Fruit fly (Drosophila melanogaster) whole organism, prepupa: Measurements from ENCODE around the gene Prx5.
A peak's percentile ranks its signal among the peaks of the same experiment; 100 is the strongest.

Experiments
- Blimp-1 ChIP-seq: fragments of 200-800 bp; sonication (Bioruptor generic); optimal IDR thresholded peaks from 3 replicates; lab custom pipeline; 2017; ENCODE audit warnings: missing biosample characterization, missing genetic modification characterization, mild to moderate bottlenecking, moderate library complexity, missing genetic modification reagents
- CG10631 ChIP-seq: fragments of 200-800 bp; sonication (Bioruptor generic); optimal IDR thresholded peaks from 2 replicates; lab custom pipeline; 2016; ENCODE audit warnings: missing biosample characterization, missing genetic modification characterization
- CG11294 ChIP-seq: fragments of 200-800 bp; sonication (Bioruptor generic); IDR thresholded peaks from 2 replicates; pipeline ENCODE4 v1.3.6; 2022; ENCODE audit warnings: missing biosample characterization, missing genetic modification characterization
- CG11762 ChIP-seq: fragments of 200-800 bp; sonication (Bioruptor generic); optimal IDR thresholded peaks from 3 replicates; lab custom pipeline; 2016; ENCODE audit warnings: missing biosample characterization, missing genetic modification characterization; ENCODE audit not compliant: insufficient read depth
- CG15336 ChIP-seq: fragments of 200-800 bp; sonication (Bioruptor generic); IDR thresholded peaks from 2 replicates; pipeline ENCODE4 v1.3.6; 2022; ENCODE audit warnings: missing biosample characterization, missing genetic modification characterization
- CG3032 ChIP-seq: fragments of 200-800 bp; optimal IDR thresholded peaks from 2 replicates; lab custom pipeline; 2019; ENCODE audit warnings: missing biosample characterization, mild to moderate bottlenecking, missing genetic modification characterization, moderate library complexity
- CG31627 ChIP-seq: fragments of 200-800 bp; sonication (Bioruptor generic); optimal IDR thresholded peaks from 3 replicates; lab custom pipeline; 2016; ENCODE audit warnings: missing biosample characterization, missing genetic modification characterization
- CG32006 ChIP-seq: fragments of 200-800 bp; sonication (Bioruptor generic); optimal IDR thresholded peaks from 3 replicates; lab custom pipeline; 2017; ENCODE audit warnings: missing biosample characterization, mild to moderate bottlenecking, missing genetic modification characterization
- CG34406 ChIP-seq: fragments of 200-800 bp; sonication (Bioruptor generic); optimal IDR thresholded peaks from 3 replicates; lab custom pipeline; 2016; ENCODE audit warnings: missing biosample characterization, missing genetic modification characterization
- CG4318 ChIP-seq: fragments of 200-800 bp; sonication (Bioruptor generic); optimal IDR thresholded peaks from 3 replicates; lab custom pipeline; 2017; ENCODE audit warnings: missing biosample characterization, mild to moderate bottlenecking, missing genetic modification characterization
- CG6163 ChIP-seq: fragments of 200-800 bp; sonication (Bioruptor generic); IDR thresholded peaks from 3 replicates; pipeline ENCODE4 v1.3.6; 2022; ENCODE audit warnings: missing biosample characterization, missing genetic modification characterization
- CG6276 ChIP-seq: fragments of 200-800 bp; sonication (Bioruptor generic); optimal IDR thresholded peaks from 2 replicates; lab custom pipeline; 2017; ENCODE audit warnings: missing biosample characterization, mild to moderate bottlenecking, missing genetic modification characterization
- CG6854 ChIP-seq: fragments of 200-800 bp; sonication (Bioruptor generic); optimal IDR thresholded peaks from 2 replicates; lab custom pipeline; 2017; ENCODE audit warnings: missing biosample characterization, mild to moderate bottlenecking, missing genetic modification characterization
- CG7368 ChIP-seq: fragments of 200-800 bp; sonication (Bioruptor generic); optimal IDR thresholded peaks from 3 replicates; lab custom pipeline; 2016; ENCODE audit warnings: missing biosample characterization, missing genetic modification characterization
- CG8119 ChIP-seq: fragments of 200-800 bp; sonication (Bioruptor generic); IDR thresholded peaks from 3 replicates; pipeline ENCODE4 v1.3.6; 2022; ENCODE audit warnings: missing biosample characterization, missing genetic modification characterization
- CG8319 ChIP-seq: fragments of 200-800 bp; sonication (Bioruptor generic); optimal IDR thresholded peaks from 3 replicates; lab custom pipeline; 2016; ENCODE audit warnings: missing biosample characterization, missing genetic modification characterization
- CG8632 ChIP-seq: fragments of 200-800 bp; sonication (Bioruptor generic); optimal IDR thresholded peaks from 3 replicates; lab custom pipeline; 2016; ENCODE audit warnings: missing biosample characterization, missing genetic modification characterization
- Eip75B ChIP-seq: fragments of 200-800 bp; sonication (Bioruptor generic); optimal IDR thresholded peaks from 3 replicates; lab custom pipeline; 2016; ENCODE audit warnings: missing biosample characterization, missing genetic modification characterization
- Eip93F ChIP-seq: fragments of 200-800 bp; sonication (Bioruptor generic); optimal IDR thresholded peaks from 2 replicates; lab custom pipeline; 2016; ENCODE audit warnings: missing biosample characterization, mild to moderate bottlenecking, missing genetic modification characterization
- Ets21C ChIP-seq: fragments of 200-800 bp; sonication (Bioruptor generic); optimal IDR thresholded peaks from 3 replicates; lab custom pipeline; 2016; ENCODE audit warnings: missing biosample characterization, missing genetic modification characterization
- Hr38 ChIP-seq: sonication (Bioruptor generic); optimal IDR thresholded peaks from 2 replicates; lab custom pipeline; 2016; ENCODE audit warnings: missing biosample characterization, missing genetic modification characterization
- Hr39 ChIP-seq: fragments of 200-800 bp; sonication (Bioruptor generic); optimal IDR thresholded peaks from 2 replicates; lab custom pipeline; 2016; ENCODE audit warnings: missing biosample characterization, missing genetic modification characterization
- Hr4 ChIP-seq: fragments of 200-800 bp; sonication (Bioruptor generic); optimal IDR thresholded peaks from 3 replicates; lab custom pipeline; 2016; ENCODE audit warnings: missing biosample characterization, missing genetic modification characterization
- Met ChIP-seq: fragments of 200-800 bp; sonication (Bioruptor generic); optimal IDR thresholded peaks from 3 replicates; lab custom pipeline; 2016; ENCODE audit warnings: missing biosample characterization, missing genetic modification characterization
- Smox ChIP-seq: fragments of 200-800 bp; sonication (Bioruptor generic); optimal IDR thresholded peaks from 3 replicates; lab custom pipeline; 2016; ENCODE audit warnings: missing biosample characterization, missing genetic modification characterization
- Sox102F ChIP-seq: fragments of 200-800 bp; sonication (Bioruptor generic); optimal IDR thresholded peaks from 2 replicates; lab custom pipeline; 2016; ENCODE audit warnings: missing biosample characterization, mild to moderate bottlenecking, missing genetic modification characterization
- Sox14 ChIP-seq: fragments of 200-800 bp; sonication (Bioruptor generic); optimal IDR thresholded peaks from 3 replicates; lab custom pipeline; 2016; ENCODE audit warnings: missing biosample characterization, missing genetic modification characterization
- Sox15 ChIP-seq: fragments of 200-800 bp; sonication (Bioruptor generic); optimal IDR thresholded peaks from 3 replicates; lab custom pipeline; 2016; ENCODE audit warnings: missing biosample characterization, missing genetic modification characterization
- acj6 ChIP-seq: fragments of 200-800 bp; sonication (Bioruptor generic); optimal IDR thresholded peaks from 3 replicates; lab custom pipeline; 2016; ENCODE audit warnings: missing biosample characterization, missing genetic modification characterization
- cyc ChIP-seq: fragments of 200-800 bp; sonication (Bioruptor generic); optimal IDR thresholded peaks from 3 replicates; lab custom pipeline; 2016; ENCODE audit warnings: missing biosample characterization, missing genetic modification characterization
- dac ChIP-seq: fragments of 200-800 bp; sonication (Bioruptor generic); optimal IDR thresholded peaks from 2 replicates; lab custom pipeline; 2017; ENCODE audit warnings: missing biosample characterization, mild to moderate bottlenecking, missing genetic modification characterization
- dsx ChIP-seq: fragments of 200-800 bp; optimal IDR thresholded peaks from 3 replicates; lab custom pipeline; 2019; ENCODE audit warnings: missing biosample characterization, mild to moderate bottlenecking, missing genetic modification characterization, moderate library complexity; ENCODE audit not compliant: poor library complexity, severe bottlenecking
- eg ChIP-seq: fragments of 200-800 bp; sonication (Bioruptor generic); IDR thresholded peaks from 3 replicates; pipeline ENCODE4 v1.3.6; 2022; ENCODE audit warnings: missing biosample characterization, missing genetic modification characterization
- esn ChIP-seq: fragments of 200-800 bp; sonication (Bioruptor generic); optimal IDR thresholded peaks from 2 replicates; lab custom pipeline; 2016; ENCODE audit warnings: missing biosample characterization, mild to moderate bottlenecking, missing genetic modification characterization, moderate library complexity
- fd85E ChIP-seq: fragments of 200-800 bp; sonication (Bioruptor generic); optimal IDR thresholded peaks from 3 replicates; lab custom pipeline; 2016; ENCODE audit warnings: missing biosample characterization, missing genetic modification characterization
- fkh ChIP-seq: fragments of 200-800 bp; sonication (Bioruptor generic); optimal IDR thresholded peaks from 3 replicates; lab custom pipeline; 2017; ENCODE audit warnings: missing biosample characterization, mild to moderate bottlenecking, missing genetic modification characterization, moderate library complexity
- lz ChIP-seq: fragments of 200-800 bp; sonication (Bioruptor generic); optimal IDR thresholded peaks from 3 replicates; lab custom pipeline; 2016; ENCODE audit warnings: missing biosample characterization, missing genetic modification characterization
- net ChIP-seq: fragments of 200-800 bp; sonication (Bioruptor generic); optimal IDR thresholded peaks from 3 replicates; lab custom pipeline; 2016; ENCODE audit warnings: missing biosample characterization, missing genetic modification characterization
- pdm3 ChIP-seq: fragments of 200-800 bp; sonication (Bioruptor generic); optimal IDR thresholded peaks from 3 replicates; lab custom pipeline; 2016; ENCODE audit warnings: missing biosample characterization, missing genetic modification characterization
- salr ChIP-seq, 2 experiments: fragments of 200-800 bp; sonication (Bioruptor generic); optimal IDR thresholded peaks; 3 replicates each; lab custom pipeline; 2016 to 2018; ENCODE audit warnings: missing biosample characterization in 2 of 2, missing genetic modification characterization in 2 of 2, mild to moderate bottlenecking in 1 of 2
- ss ChIP-seq, 2 experiments: fragments of 200-800 bp; sonication (Bioruptor generic); optimal IDR thresholded peaks; 2 replicates in 1 of 2; 3 replicates in 1 of 2; lab custom pipeline; 2017 to 2018; ENCODE audit warnings: mild to moderate bottlenecking in 2 of 2, missing biosample characterization in 2 of 2, missing genetic modification characterization in 2 of 2, moderate library complexity in 1 of 2
- topi ChIP-seq: fragments of 200-800 bp; sonication (Bioruptor generic); optimal IDR thresholded peaks from 3 replicates; lab custom pipeline; 2016; ENCODE audit warnings: missing biosample characterization, missing genetic modification characterization

Gene Prx5

DNA sequence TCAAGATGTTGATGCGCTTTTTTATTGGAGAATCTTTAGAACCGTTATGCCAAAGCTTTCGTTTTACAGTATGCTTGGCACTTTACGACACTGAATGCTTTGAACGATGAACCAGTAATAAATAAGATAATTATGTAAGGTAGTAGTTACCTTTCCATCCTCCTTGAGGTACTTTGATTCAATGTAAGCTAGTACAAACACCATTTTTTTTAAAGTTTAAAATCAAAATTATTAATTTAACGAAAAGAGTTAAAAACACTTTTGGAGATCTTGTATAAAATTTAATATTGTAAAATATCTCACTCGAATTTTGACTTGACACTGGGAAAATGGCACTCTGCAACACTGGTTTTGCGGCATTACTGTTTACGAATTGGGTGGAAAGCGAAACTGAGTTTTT, 18.3 kb upstream of the Prx5 start, which contains the start of the genes Arp5 and CG7208 (continued):
- TF ChIP-seq topi (GFP tag; lab: Kevin White, UChicago), result peak; percentile 73
- peak; percentile 10 for TF ChIP-seq fd85E (GFP tag; lab: Kevin White, UChicago)
- TF ChIP-seq dsx (GFP tag; lab: Kevin White, UChicago), result no peak
- no peak for TF ChIP-seq Hr4 (GFP tag; lab: Kevin White, UChicago)
- no peak for TF ChIP-seq Sox102F
- TF ChIP-seq Smox (GFP tag; lab: Kevin White, UChicago), result no peak
- TF ChIP-seq esn, result peak; percentile 83
- no peak for TF ChIP-seq Eip75B
- peak; percentile 51 for TF ChIP-seq CG8319 (GFP tag; lab: Kevin White, UChicago)
- TF ChIP-seq CG32006 (GFP tag; lab: Kevin White, UChicago), result no peak
- TF ChIP-seq CG31627 (GFP tag; lab: Kevin White, UChicago), result peak; percentile 71
- no peak for TF ChIP-seq net (GFP tag; lab: Kevin White, UChicago)
- TF ChIP-seq, all 60 proteins: peak for 22

DNA sequence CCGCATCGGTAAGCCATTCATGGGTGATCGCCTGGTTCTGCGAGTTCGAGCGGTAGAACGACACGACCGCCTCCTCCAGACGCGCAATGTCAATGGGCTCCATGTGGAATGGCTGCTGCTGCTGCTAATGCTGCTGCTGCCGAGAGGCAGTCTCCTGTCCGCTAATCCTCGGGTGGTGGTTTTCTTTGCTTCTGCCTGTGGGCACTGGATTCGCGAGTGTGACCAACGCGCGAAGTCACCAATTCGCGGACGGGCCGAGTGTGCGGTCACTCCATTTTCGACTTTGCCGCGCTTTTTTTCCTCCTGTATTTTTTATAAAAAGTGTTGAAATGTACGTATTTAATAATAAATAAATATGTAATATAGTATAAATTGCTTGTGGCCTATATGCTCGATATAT, 16.2 kb upstream of the Prx5 start, which contains the start of gene cdm:
Gene cdm (minus strand): TSS at position 236 of the 400 bp plus-strand sequence.
- TF ChIP-seq Ets21C (GFP tag; lab: Kevin White, UChicago), result no peak
- TF ChIP-seq esn, result peak; percentile 8
- TF ChIP-seq Sox15 (GFP tag; lab: Kevin White, UChicago), result no peak
- TF ChIP-seq CG6163 (GFP tag; lab: Robert Waterston, UW), result peak; percentile 19; the same call in 1 of the 3 replicates
- TF ChIP-seq CG8632 (GFP tag; lab: Kevin White, UChicago), result no peak
- no peak for TF ChIP-seq dac (GFP tag; lab: Kevin White, UChicago)
- no peak for TF ChIP-seq Eip93F (GFP tag; lab: Kevin White, UChicago)
- TF ChIP-seq CG3032 (tag; lab: Kevin White, UChicago), result no peak
- no peak for TF ChIP-seq Smox (GFP tag; lab: Kevin White, UChicago)
- TF ChIP-seq CG6276 (GFP tag; lab: Kevin White, UChicago), result no peak
- no peak for TF ChIP-seq CG6854 (GFP tag; lab: Kevin White, UChicago)
- TF ChIP-seq, all 60 proteins: peak for 2

DNA sequence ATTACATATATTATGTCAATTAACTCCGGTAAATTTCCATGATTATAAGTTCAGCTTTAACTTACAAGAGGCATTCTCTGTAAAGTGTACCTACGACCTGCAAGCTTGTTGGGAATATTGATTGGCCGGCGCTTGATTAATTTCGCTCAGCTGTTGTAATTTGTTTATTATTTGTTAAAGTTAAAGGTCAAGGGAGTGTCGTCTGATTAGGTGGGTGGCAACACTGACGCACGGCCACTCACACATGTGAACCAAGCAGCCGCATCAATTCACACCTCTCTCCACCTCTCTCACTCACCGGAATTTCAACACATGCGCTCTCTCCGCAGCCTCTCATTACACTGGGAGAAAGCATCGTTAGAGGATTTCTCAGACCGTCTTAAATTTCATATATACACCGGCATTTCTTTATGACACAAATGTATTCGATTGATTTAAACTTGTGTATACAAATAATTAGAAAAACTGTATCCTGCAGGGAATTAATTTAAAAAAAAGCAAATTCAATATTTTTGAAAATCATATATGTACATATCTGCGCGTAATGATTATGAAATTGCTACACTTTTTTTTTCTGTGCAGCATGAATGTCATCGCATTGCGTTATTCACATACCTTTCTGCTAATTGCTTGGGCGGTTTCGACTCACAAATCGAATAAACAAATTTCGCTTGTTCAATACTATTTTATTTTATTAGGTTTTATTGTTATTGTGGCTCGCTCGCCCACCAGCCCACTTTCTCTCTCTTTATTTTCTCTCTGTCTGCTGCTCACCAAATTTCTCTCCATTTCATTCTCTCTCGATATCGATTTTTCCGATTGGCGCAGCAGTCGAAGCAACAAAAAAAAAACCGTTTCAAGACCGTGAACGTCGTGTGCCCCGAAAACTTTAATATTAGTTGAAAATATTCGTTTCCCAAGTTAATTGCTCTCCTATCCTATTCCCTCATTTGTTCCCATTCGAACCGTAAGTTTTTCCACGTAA, 5.2 kb upstream of the Prx5 start:
- no peak for TF ChIP-seq Sox102F
- peak; percentile 47 for TF ChIP-seq Blimp-1 (GFP tag; lab: Kevin White, UChicago)
- peak; percentile 74; the same call in 2 of the 3 replicates for TF ChIP-seq eg (GFP tag; lab: Robert Waterston, UW)
- peak; percentile 82 for TF ChIP-seq acj6
- peak; percentile 89 for TF ChIP-seq CG8119 (GFP tag; lab: Robert Waterston, UW)
- peak; percentile 74 for TF ChIP-seq CG6163 (GFP tag; lab: Robert Waterston, UW)
- TF ChIP-seq CG34406 (GFP tag; lab: Kevin White, UChicago), result no peak
- TF ChIP-seq lz, result peak; percentile 79
- TF ChIP-seq CG11294, result peak; percentile 58
- no peak for TF ChIP-seq CG7368 (GFP tag; lab: Kevin White, UChicago)
- no peak for TF ChIP-seq Met
- no peak for TF ChIP-seq fkh
- TF ChIP-seq Sox15 (GFP tag; lab: Kevin White, UChicago), result peak; percentile 64
- TF ChIP-seq CG3032 (tag; lab: Kevin White, UChicago), result peak; percentile 64
- TF ChIP-seq CG31627 (GFP tag; lab: Kevin White, UChicago), result peak; percentile 79
- peak; percentile 50 for TF ChIP-seq CG8319 (GFP tag; lab: Kevin White, UChicago)
- TF ChIP-seq Hr39 (GFP tag; lab: Kevin White, UChicago), result peak; percentile 75
- no peak for TF ChIP-seq Eip93F (GFP tag; lab: Kevin White, UChicago)
- TF ChIP-seq cyc (GFP tag; lab: Kevin White, UChicago), result peak; percentile 82
- peak; percentile 85 for TF ChIP-seq pdm3 (GFP tag; lab: Kevin White, UChicago)
- TF ChIP-seq CG4318, result peak; percentile 79
- no peak for TF ChIP-seq CG10631 (GFP tag; lab: Kevin White, UChicago)
- TF ChIP-seq ss (GFP tag; optimal IDR thresholded peaks at IDR 0.05; lab: Kevin White, UChicago), result no peak
- peak; percentile 72 for TF ChIP-seq Ets21C (GFP tag; lab: Kevin White, UChicago)
- peak; percentile 65 for TF ChIP-seq CG8632 (GFP tag; lab: Kevin White, UChicago)
- TF ChIP-seq CG11762, result peak; percentile 70
- peak; percentile 85 for TF ChIP-seq CG15336 (GFP tag; lab: Robert Waterston, UW)
- TF ChIP-seq Eip75B, result no peak
- TF ChIP-seq Hr38 (GFP tag; lab: Kevin White, UChicago), result no peak
- peak in 1 of 2 experiments; percentile 87 for TF ChIP-seq salr (GFP tag; optimal IDR thresholded peaks at IDR 0.05; lab: Kevin White, UChicago)
- peak; percentile 26 for TF ChIP-seq CG6854 (GFP tag; lab: Kevin White, UChicago)
- TF ChIP-seq Sox14 (GFP tag; lab: Kevin White, UChicago), result peak; percentile 80
- TF ChIP-seq fd85E (GFP tag; lab: Kevin White, UChicago), result no peak
